Fruit fly (Drosophila melanogaster): ENCODE data around the gene vir-1.

vir-1 gene

DNA sequence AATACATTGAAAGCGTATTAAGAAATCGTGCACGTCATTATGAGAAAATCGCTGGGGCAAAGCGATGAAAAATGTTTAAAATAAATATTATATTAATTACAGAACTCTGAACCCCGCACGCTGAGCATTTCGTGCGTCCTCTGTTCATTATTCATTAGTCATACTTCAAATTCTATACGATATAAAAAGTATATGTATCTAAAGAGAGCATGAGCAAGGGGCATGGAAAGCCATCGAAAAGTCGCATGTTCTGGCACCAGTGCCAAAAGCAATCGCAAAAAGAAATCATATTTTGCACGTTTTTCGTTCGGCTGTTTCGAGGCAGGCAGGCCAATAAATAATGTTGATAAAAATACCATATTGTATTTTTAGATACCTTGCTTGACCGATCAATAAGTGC is 36.0 kb upstream of the vir-1 start:
- TF ChIP-seq psq (optimal IDR thresholded peaks at IDR 0.05) (no peak), CG8478 (optimal IDR thresholded peaks at IDR 0.05) (no peak), pan (optimal IDR thresholded peaks at IDR 0.05) (no peak), Dll (optimal IDR thresholded peaks at IDR 0.05) (no peak), EcR (GFP tag; optimal IDR thresholded peaks at IDR 0.05) (no peak), usp (GFP tag; optimal IDR thresholded peaks at IDR 0.05) (no peak)

DNA sequence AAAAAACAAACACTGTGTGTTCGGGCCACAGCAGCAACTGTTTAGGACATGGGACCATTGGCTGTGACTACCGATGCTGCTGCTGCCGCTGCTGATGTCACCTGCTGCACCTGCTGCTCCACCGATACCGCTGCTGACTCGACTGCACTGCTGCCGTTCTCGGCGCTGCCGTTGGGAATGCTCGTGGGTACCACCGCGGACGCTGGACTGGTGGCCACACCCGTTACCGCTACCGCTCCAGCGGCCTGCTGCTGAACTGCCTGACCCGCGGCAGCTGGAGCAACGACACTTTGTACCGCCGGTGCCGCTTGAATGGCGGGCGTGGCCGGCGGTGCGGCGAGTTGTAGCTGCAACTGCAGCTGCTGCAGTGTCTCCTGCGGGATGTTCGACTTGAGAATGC is 34.5 kb upstream of the vir-1 start:
- TF ChIP-seq EcR (GFP tag; optimal IDR thresholded peaks at IDR 0.05) (no peak), CG8478 (optimal IDR thresholded peaks at IDR 0.05) (no peak), usp (GFP tag; optimal IDR thresholded peaks at IDR 0.05) (no peak)

DNA sequence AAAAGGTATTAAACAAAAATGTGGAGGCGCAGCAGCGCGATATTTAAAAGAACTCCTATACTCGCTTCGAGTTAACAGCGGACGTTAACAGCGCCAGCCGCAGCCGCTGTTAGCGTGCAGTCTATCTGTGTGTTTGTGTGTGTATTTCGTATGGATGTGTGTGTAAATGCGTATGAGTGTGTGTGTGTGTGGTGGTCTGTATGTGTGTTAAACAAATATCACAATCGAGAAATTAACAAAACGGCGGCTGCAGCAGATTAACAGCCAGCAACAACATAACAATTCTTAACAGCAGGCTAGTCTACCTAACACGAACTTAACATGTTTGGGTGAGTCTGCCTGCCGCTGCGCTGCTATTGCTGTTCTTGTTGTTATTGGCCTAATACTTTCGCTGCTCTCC is 34.0 kb upstream of the vir-1 start:
- TF ChIP-seq psq (optimal IDR thresholded peaks at IDR 0.05) = no peak
- TF ChIP-seq pan (optimal IDR thresholded peaks at IDR 0.05) = no peak
- TF ChIP-seq usp (GFP tag; optimal IDR thresholded peaks at IDR 0.05) = no peak
- TF ChIP-seq EcR (GFP tag; optimal IDR thresholded peaks at IDR 0.05) = no peak
- no peak for TF ChIP-seq Dll (optimal IDR thresholded peaks at IDR 0.05)
- TF ChIP-seq CG8478 (optimal IDR thresholded peaks at IDR 0.05) = no peak

DNA sequence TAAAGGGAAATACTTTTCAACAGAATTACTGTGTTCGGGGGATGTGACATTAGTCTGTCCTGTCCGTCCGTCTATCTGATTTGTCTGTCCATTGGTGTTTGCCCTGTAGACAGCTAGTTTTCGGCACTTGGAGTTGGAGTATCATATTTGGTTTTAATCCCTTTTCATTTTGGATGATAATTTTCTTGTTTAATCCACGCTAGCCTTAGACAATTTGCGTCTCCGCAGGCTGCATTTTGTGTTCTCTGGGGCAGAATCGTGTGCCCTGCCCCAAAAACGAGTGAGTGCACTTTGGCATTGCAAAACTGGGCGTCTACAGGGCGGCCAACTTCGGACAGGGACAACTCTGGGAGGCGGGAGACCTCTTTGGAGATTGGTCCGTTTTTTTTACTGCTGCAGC is 32.5 kb upstream of the vir-1 start:
- TF ChIP-seq psq (optimal IDR thresholded peaks at IDR 0.05) = no peak

DNA sequence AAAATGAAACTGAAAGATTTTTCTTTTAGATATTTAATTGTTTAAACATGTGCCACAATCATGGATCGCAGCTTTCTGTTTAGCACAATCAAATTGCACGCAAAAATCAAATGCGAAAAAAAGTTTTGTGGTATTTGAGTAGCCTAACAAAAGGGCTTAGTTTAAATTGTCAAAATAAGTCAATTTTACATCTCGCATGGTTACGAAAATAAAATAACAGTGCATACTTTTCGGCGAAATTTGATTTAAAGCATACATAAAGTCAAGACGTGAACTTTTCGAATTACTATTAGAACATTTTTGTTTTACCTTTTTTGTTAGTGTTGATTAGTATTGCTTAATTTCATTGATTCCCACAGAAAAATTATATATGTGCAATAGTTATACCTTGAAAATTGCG is 31.8 kb upstream of the vir-1 start:
- TF ChIP-seq EcR (GFP tag; optimal IDR thresholded peaks at IDR 0.05) (no peak), pan (optimal IDR thresholded peaks at IDR 0.05) (no peak), Dll (optimal IDR thresholded peaks at IDR 0.05) (no peak), CG8478 (optimal IDR thresholded peaks at IDR 0.05) (no peak), usp (GFP tag; optimal IDR thresholded peaks at IDR 0.05) (no peak), psq (optimal IDR thresholded peaks at IDR 0.05) (no peak)

DNA sequence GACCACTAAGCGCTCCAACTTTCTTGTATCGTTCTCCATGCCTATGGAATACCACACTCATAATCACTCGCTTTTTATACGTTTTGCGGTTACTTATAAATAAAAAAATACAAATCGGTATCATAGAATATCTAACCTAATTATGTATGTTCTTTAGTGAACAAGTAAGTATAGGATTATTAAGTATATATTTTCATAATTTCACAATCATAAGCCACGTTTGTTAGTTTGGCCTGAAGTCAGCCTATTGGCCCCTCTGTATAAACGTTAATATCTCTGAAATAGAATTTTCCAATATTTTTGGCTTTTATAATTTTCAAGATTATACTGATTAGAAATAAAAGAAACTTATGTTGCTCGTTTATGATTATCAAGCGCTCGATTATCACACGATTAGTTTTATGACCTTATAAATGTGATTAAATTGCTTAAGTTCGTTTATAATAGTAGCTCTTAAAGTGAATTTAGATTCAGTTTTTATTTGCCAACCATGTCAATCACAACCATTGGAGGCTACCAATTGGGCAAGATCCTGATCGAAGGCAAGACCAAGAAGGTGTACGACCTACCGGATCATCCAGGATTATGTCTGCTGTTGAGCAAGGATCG is 30.1 kb upstream of the vir-1 start, which contains the start of gene CG5418:
Gene CG5418, minus strand, starts transcription at position 51 of the 609 bp plus-strand sequence.
- TF ChIP-seq CG8478 (optimal IDR thresholded peaks at IDR 0.05) = no peak
- no peak for TF ChIP-seq usp (GFP tag; optimal IDR thresholded peaks at IDR 0.05)

DNA sequence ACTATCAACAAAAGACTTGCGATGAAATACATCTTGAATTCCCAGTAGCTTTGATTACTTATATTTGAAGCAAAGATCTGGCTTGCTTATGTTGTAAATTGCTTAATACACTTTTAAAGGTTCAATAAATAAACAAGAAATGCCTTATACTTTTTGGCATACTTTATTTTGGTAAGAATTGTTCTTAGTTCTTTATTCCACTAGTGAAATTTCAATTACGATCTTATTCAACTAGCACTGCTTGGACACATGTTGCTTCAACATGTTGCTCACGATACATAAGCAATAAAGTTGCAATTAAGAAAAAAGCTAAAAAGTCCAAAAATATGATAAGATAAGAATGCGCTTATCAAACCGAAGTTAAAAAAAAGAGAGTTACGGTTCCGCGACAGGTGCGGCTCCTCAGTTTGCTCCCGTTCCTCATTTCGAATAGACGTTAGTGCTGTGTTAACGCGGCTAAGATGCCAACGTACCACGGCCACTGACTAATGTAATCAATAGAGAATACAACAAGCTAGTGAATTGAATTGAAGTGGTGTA is 24.9 kb upstream of the vir-1 start, which contains the start of the genes CG5421 and Oatp33Eb:
Gene CG5421, minus strand, starts transcription at position 51 of the 540 bp plus-strand sequence.
Gene Oatp33Eb, plus strand, starts transcription at position 403 of the 540 bp plus-strand sequence.
- TF ChIP-seq usp (GFP tag; optimal IDR thresholded peaks at IDR 0.05) (no peak), EcR (GFP tag; optimal IDR thresholded peaks at IDR 0.05) (no peak)

DNA sequence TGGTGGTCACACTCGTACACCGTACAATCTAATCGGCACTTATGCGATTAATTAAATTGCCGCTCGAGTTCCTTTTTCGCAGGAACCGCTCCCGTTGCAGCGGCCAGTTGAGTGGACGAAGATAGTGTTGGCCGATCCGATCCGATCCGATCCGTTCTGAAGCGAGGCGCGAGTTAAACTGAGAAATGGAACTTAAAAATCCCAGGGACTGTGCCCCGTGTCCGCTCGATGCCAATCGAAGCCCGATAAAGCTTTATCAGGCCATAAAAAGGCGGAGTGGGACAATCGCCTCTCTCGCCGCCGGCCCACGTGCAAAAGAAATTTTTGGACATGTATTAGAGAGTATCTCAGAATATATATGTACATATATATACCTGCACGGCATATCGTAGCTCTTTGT is 22.5 kb upstream of the vir-1 start, which contains the start of gene Oatp33Ea:
Gene Oatp33Ea, minus strand, starts transcription at position 182 of the 400 bp plus-strand sequence.
- TF ChIP-seq CG8478 (optimal IDR thresholded peaks at IDR 0.05) = no peak
- no peak for TF ChIP-seq psq (optimal IDR thresholded peaks at IDR 0.05)
- TF ChIP-seq pan (optimal IDR thresholded peaks at IDR 0.05) = no peak
- TF ChIP-seq Dll (optimal IDR thresholded peaks at IDR 0.05) = no peak
- no peak for TF ChIP-seq EcR (GFP tag; optimal IDR thresholded peaks at IDR 0.05)
- no peak for TF ChIP-seq usp (GFP tag; optimal IDR thresholded peaks at IDR 0.05)

DNA sequence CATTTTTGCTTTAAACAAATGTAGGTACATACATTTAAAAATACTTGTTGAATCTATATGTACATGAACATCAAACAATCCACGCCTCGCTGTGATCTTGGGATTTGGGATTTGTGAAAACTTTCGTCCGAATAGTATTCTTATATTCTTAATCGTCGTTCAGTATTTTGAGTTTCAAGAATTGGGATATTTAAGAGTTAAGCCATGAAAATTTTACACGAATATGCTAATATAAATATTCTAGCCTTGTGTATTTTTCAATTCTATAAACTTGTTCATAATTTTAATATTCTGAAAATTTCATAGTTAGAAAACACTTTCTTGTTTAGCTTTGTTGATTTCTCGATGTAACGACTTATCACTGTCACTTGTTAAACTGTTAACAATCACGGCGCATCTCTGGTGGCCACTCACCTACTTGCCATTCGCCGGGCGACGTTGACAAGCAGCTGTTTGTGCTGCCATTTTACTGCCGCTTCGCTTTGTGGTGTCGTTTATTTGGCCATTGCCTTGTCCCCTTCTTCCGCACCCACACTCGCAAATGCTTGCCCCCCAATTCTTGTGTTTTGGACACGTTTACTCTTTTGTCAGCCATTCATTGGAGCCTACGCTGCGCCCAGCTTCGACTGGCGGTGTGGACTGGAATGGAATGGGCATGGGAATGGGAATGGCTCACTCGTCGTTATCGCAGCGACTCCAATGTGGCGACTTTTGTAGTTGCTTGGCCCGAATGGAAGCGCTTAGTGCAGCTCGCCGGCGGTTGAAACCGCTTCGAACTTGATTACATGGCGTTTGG is 12.9 kb upstream of the vir-1 start:
- TF ChIP-seq usp (GFP tag; optimal IDR thresholded peaks at IDR 0.05) (no peak), EcR (GFP tag; optimal IDR thresholded peaks at IDR 0.05) (no peak), pan (optimal IDR thresholded peaks at IDR 0.05) (no peak), Dll (optimal IDR thresholded peaks at IDR 0.05) (no peak), CG8478 (optimal IDR thresholded peaks at IDR 0.05) (no peak), psq (optimal IDR thresholded peaks at IDR 0.05) (no peak)

DNA sequence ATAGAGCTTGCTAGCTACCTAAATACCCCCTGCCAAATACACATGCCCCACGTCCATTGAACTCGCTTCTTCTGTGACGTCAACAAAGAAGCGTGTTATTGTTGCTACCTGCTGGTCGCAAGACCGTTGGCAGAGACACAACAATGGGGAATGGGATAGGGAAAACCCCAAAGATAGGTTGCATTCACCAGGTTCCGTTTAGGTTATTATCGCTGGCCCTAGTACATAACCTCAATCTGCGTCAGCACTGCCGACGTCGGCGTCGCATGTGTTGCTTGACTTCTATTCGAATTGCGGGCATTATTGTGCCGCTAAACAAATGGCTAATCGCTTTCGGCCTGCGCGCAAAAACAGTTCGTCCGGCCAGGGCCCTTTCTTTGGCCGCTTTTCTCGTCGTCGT is 12.2 kb upstream of the vir-1 start:
- TF ChIP-seq psq (optimal IDR thresholded peaks at IDR 0.05) (no peak), EcR (GFP tag; optimal IDR thresholded peaks at IDR 0.05) (no peak)

DNA sequence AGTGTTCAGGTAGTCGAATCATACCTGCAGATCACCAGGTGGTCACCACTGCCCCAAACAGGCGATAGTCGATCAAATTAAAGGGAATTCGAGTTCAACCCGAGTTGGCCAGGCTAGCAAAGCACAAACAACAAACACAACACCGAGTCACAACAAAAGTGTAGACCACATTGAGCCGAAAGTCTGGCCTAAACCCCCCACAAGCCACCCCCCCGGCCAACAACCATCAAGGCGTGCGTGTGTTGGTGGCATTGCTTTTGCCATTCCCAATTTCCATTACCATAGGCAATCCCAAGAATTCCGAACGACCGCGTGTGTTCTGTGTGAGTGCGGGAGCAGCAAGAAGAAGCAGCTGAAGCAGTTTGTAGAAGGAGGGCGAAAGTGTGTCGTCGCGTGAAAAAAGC is 11.3 kb upstream of the vir-1 start, which contains the start of gene SC35:
Gene SC35, minus strand, starts transcription at position 131 of the 404 bp plus-strand sequence.
- TF ChIP-seq EcR (GFP tag; optimal IDR thresholded peaks at IDR 0.05) = no peak
- no peak for TF ChIP-seq usp (GFP tag; optimal IDR thresholded peaks at IDR 0.05)
- TF ChIP-seq Dll (optimal IDR thresholded peaks at IDR 0.05) = no peak
- no peak for TF ChIP-seq psq (optimal IDR thresholded peaks at IDR 0.05)
- no peak for TF ChIP-seq pan (optimal IDR thresholded peaks at IDR 0.05)
- TF ChIP-seq CG8478 (optimal IDR thresholded peaks at IDR 0.05) = no peak

DNA sequence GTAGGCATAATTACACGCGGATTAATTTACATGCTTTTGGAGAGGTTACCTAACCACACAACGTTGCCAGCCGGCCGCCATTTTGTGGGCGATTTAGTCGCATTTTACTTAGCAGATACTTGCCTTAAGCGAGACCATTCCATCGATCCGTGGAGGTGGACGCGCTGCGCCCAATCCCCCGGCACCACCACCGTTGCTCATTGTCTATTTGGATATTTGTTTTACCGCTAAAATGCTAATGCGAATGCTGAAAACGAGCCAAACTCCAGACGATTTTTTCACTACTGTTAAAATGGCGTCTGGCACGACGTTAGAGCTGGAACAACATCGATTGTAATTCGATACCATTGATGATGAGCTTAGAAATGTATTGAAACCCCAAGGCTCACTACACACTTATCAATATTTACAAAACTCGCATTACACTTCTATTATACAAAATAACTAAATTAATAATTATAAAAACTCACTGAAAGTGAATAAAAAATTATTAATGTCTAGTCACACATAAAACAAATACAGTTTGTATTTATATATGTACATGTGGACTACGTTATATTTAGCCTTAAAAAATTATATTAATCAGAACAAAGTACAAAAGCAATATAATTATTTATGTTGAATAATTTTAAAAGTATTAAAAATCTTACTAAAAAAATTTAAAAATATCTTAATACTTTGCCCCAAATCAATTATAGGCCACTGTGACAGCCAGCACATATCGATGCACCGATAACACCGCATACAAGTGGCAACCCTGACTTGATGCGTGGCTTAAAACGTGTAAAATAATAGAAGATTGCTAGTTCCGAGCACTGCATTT is 10.7 kb upstream of the vir-1 start, which contains the start of gene eRF3:
Gene eRF3, plus strand, starts transcription at position 741 of the 823 bp plus-strand sequence.
- no peak for TF ChIP-seq EcR (GFP tag; optimal IDR thresholded peaks at IDR 0.05)
- no peak for TF ChIP-seq psq (optimal IDR thresholded peaks at IDR 0.05)

All from whole organism.